Worm (Caenorhabditis elegans): ENCODE measurements around the gene svh-1.

The svh-1 gene

DNA sequence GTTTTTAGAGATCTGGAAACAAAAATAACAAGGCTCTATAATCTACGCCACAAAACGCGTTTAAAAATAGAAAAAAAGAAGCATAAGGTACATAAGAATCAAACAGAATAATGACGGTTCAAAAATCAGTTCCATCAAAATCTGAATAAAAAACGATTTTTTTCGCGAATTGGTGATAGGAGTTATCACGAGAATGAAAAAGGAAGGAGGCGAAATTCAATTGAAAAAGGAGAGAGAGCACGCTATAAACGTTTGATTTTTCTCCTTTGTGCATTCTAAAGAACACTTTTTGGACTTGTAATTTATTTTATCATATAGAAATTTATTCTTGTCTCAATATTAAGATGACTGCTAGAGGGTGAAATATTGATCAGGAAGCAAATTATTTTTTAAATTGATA, 44.9 kb downstream of the svh-1 start:
- no peak for TF ChIP-seq hmbx-1 (tag; optimal IDR thresholded peaks at IDR 0.05)
- TF ChIP-seq ama-1 (optimal IDR thresholded peaks at IDR 0.05): no peak
- no peak for TF ChIP-seq ceh-36 (tag; optimal IDR thresholded peaks at IDR 0.05)

DNA sequence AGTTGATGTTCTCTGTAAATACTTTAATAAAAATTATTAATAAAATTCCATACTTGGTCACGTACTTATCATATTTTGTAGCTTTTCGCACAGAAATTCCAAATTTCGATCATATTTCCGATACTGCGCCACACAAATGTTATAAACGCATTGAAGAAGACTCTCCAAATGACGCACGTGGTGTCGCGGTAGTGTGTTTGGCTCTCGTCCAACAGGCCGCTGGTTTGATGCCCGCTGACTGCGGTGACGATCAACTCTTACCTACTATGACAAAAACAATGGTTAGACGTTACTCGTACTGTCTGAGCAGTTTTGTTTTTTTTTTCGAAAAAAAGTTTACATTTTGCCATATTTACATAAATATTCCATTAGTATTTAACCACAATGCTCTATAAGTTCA, 46.4 kb downstream of the svh-1 start:
- TF ChIP-seq pes-1 (GFP tag; IDR thresholded peaks at IDR 0.05) (peak; percentile 97), hnd-1 (tag; optimal IDR thresholded peaks at IDR 0.05) (peak; percentile 93), aly-1 (tag; optimal IDR thresholded peaks at IDR 0.05) (peak; percentile 91), ceh-36 (tag; optimal IDR thresholded peaks at IDR 0.05) (peak; percentile 97), F13C5.2 (tag; optimal IDR thresholded peaks at IDR 0.05) (peak; percentile 98), ceh-13 (GFP tag; optimal IDR thresholded peaks at IDR 0.05) (peak; percentile 97), tra-4 (tag; optimal IDR thresholded peaks at IDR 0.05) (peak; percentile 91), flt-1 (GFP tag; IDR thresholded peaks at IDR 0.05) (peak; percentile 99), B0310.2 (tag; optimal IDR thresholded peaks at IDR 0.05) (peak; percentile 97), scrt-1 (GFP tag; IDR thresholded peaks at IDR 0.05) (peak; percentile 96; the same call in 1 of the 2 replicates), sea-1 (GFP tag; conservative IDR thresholded peaks at IDR 0.05) (peak; percentile 95), ama-1 (optimal IDR thresholded peaks at IDR 0.05) (no peak), tbx-11 (GFP tag; IDR thresholded peaks at IDR 0.05) (peak; percentile 96), ets-7 (tag; optimal IDR thresholded peaks at IDR 0.05) (peak; percentile 81), tbx-37 (GFP tag; conservative IDR thresholded peaks at IDR 0.05) (peak; percentile 95), hmg-4 (GFP tag; optimal IDR thresholded peaks at IDR 0.05) (no peak), hmbx-1 (tag; optimal IDR thresholded peaks at IDR 0.05) (peak; percentile 92)

DNA sequence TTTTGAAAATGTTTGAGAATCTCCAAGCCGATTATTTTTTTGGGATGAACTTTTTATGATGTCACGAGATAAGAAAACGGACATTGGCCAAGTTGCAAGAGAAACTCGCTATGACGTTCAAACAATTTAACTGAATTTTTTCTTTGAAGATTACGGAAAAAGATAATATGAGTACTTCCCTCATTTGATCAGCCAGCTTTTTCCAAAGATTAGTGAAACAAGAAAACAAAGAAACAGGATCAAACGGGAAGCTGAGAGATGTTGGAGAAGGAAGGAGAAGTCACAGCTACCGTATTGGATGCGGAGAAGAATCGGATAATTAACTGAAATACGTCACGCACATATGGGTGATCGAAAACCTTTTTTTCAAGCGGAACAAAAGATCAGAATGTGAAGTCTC, 47.8 kb downstream of the svh-1 start:
- TF ChIP-seq flt-1 (GFP tag; IDR thresholded peaks at IDR 0.05): no peak
- TF ChIP-seq tra-4 (tag; optimal IDR thresholded peaks at IDR 0.05): no peak

DNA sequence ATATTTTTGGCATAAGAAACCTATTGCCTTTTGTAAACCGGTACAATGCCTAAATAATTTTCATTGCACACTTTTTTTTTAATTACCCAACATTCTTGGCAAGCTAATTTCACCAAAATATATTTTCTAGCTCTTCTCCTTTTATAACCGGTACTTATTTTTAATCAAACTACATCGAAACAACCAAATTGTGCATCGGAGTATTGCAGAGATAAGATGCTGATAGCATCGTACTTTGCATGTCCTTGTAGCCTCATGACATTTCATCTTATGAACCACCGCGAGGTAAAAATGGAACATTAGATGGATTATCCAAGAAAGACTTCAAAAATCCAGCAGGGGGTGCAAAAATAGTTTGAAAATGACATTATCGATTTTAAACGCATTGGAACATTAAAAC, 48.8 kb downstream of the svh-1 start:
- TF ChIP-seq hnd-1 (tag; optimal IDR thresholded peaks at IDR 0.05) (no peak), scrt-1 (GFP tag; IDR thresholded peaks at IDR 0.05) (no peak), hmbx-1 (tag; optimal IDR thresholded peaks at IDR 0.05) (no peak), F13C5.2 (tag; optimal IDR thresholded peaks at IDR 0.05) (no peak), tbx-37 (GFP tag; conservative IDR thresholded peaks at IDR 0.05) (no peak), ceh-36 (tag; optimal IDR thresholded peaks at IDR 0.05) (no peak), aly-1 (tag; optimal IDR thresholded peaks at IDR 0.05) (no peak), B0310.2 (tag; optimal IDR thresholded peaks at IDR 0.05) (no peak), flt-1 (GFP tag; IDR thresholded peaks at IDR 0.05) (no peak), ama-1 (optimal IDR thresholded peaks at IDR 0.05) (no peak), ceh-13 (GFP tag; optimal IDR thresholded peaks at IDR 0.05) (no peak), pes-1 (GFP tag; IDR thresholded peaks at IDR 0.05) (no peak)

DNA sequence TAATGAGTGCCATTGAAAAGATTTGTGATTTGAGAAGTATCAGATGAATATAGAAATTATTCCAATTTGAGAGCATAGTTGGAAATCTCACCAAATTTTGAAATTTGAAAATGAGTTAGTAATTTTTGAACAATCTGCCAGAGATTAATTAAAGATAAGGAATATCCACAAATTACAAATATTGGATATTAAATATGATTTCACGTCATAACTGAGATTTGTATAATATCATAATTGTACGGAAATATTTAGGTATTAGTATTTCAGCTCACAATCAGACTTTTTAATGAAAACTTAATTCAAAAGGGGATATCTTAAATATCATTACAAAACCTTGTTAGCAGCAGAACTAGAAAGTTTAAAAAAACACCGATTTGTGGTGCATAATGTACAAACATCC, 53.5 kb downstream of the svh-1 start, which contains the start of gene K07H8.7:
TSS of gene K07H8.7 (minus strand) at position 101 of the 400 bp plus-strand sequence.
- TF ChIP-seq hmg-4 (GFP tag; optimal IDR thresholded peaks at IDR 0.05) (no peak), tbx-37 (GFP tag; conservative IDR thresholded peaks at IDR 0.05) (no peak), ceh-36 (tag; optimal IDR thresholded peaks at IDR 0.05) (no peak), ama-1 (optimal IDR thresholded peaks at IDR 0.05) (no peak), flt-1 (GFP tag; IDR thresholded peaks at IDR 0.05) (no peak), ceh-13 (GFP tag; optimal IDR thresholded peaks at IDR 0.05) (no peak), scrt-1 (GFP tag; IDR thresholded peaks at IDR 0.05) (no peak), aly-1 (tag; optimal IDR thresholded peaks at IDR 0.05) (no peak), sea-1 (GFP tag; conservative IDR thresholded peaks at IDR 0.05) (no peak), hmbx-1 (tag; optimal IDR thresholded peaks at IDR 0.05) (no peak), ets-7 (tag; optimal IDR thresholded peaks at IDR 0.05) (no peak), tbx-11 (GFP tag; IDR thresholded peaks at IDR 0.05) (no peak), tra-4 (tag; optimal IDR thresholded peaks at IDR 0.05) (no peak)

DNA sequence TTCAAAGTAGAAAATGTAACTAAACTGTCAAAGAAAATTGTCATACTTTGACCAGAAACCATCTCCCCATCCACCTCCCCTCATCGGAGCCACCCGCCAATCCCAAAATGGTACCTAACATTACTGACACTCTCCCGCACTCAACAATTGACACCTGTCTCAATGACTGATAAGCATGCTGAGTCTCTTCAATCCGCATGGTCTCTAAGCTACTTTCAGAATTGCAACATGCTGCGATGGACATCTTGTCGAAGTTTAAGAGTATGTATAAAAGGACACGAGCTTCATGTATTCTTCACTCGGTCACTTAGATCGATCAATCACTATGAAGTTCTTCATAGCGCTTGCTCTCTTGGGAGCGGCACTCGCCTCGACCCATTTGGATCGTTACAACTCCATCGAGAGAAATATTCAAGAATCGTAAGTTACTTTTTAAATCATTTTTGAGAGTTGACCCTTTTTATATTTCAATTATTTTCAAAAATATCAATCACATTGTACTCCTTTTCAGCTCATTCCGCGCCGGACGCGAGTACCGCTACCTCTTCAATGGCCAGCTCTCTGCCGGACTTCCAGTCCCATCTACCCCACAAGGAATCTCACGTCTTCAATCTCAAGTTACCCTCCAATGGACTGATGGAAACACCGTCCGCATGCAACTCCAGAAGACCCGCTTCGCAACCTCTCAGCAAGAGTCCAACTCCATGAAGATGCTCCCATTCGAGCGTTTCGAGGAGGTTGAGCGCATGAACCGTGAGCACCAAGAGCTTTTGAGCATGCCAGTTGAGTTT, 54.6 kb downstream of the svh-1 start, which contains the start of gene vit-6:
TSS of gene vit-6 (plus strand) at position 310 of the 791 bp plus-strand sequence.
- TF ChIP-seq F13C5.2 (tag; optimal IDR thresholded peaks at IDR 0.05) (no peak), scrt-1 (GFP tag; IDR thresholded peaks at IDR 0.05) (no peak), hmg-4 (GFP tag; optimal IDR thresholded peaks at IDR 0.05) (no peak), hnd-1 (tag; optimal IDR thresholded peaks at IDR 0.05) (no peak)

DNA sequence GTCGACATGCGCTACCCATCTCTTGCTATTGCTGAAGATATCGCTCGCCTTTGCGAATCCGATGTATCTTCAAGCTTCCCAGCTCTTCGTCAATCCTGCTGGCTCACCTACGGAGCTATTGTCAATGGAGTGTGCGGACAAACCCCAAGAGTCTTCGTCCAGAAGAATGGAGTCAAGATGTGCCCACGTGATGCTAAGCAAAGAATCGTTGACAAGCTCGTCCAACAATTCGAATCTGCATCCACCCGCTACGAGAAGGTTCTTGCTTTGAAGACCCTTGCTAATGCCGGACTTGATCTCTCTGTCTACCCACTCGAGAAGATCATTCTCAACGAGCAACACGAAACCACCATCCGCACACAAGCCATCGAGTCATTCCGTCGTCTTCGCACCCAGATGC, 56.3 kb downstream of the svh-1 start:
- TF ChIP-seq tbx-11 (GFP tag; IDR thresholded peaks at IDR 0.05) (no peak), flt-1 (GFP tag; IDR thresholded peaks at IDR 0.05) (no peak), tra-4 (tag; optimal IDR thresholded peaks at IDR 0.05) (no peak), tbx-37 (GFP tag; conservative IDR thresholded peaks at IDR 0.05) (no peak), ama-1 (optimal IDR thresholded peaks at IDR 0.05) (no peak), hmbx-1 (tag; optimal IDR thresholded peaks at IDR 0.05) (no peak)
